Fruit fly (Drosophila melanogaster) Kc167 (cell line): Measurements from ENCODE around the gene CG44001.

Experiments used
- Myc ChIP-seq: fragments of >200 bp; optimal IDR thresholded peaks from 2 replicates; lab custom pipeline; 2017; ENCODE audit warnings: missing external identifiers
- Sin3A ChIP-seq: fragments of >200 bp; optimal IDR thresholded peaks from 2 replicates; lab custom pipeline; 2018; ENCODE audit warnings: missing external identifiers
- h ChIP-seq: fragments of >200 bp; optimal IDR thresholded peaks from 3 replicates; lab custom pipeline; 2018; ENCODE audit warnings: missing external identifiers
- insv ChIP-seq: fragments of >200 bp; optimal IDR thresholded peaks from 3 replicates; lab custom pipeline; 2018; ENCODE audit warnings: missing external identifiers
- psq ChIP-seq: fragments of >200 bp; optimal IDR thresholded peaks from 2 replicates; lab custom pipeline; 2017; ENCODE audit warnings: missing external identifiers
- ttk ChIP-seq: sonication (Bioruptor generic); optimal IDR thresholded peaks from 2 replicates; lab custom pipeline; 2017; ENCODE audit warnings: missing external identifiers

Gene CG44001

dm6 chr2L:5042076-5042475 is 994 bp upstream of the CG44001 start:
- TF ChIP-seq Myc (lab: Kevin White, UChicago) (no peak), psq (lab: Kevin White, UChicago) (no peak), Sin3A (lab: Kevin White, UChicago) (no peak), ttk (lab: Kevin White, UChicago) (no peak), insv (lab: Kevin White, UChicago) (no peak)

- no peak for TF ChIP-seq h (lab: Kevin White, UChicago)
- TF ChIP-seq psq (lab: Kevin White, UChicago), result no peak
- TF ChIP-seq Sin3A (lab: Kevin White, UChicago), result no peak
- TF ChIP-seq insv (lab: Kevin White, UChicago), result no peak
- no peak for TF ChIP-seq Myc (lab: Kevin White, UChicago)
- no peak for TF ChIP-seq ttk (lab: Kevin White, UChicago)
Observed at dm6 chr2L:5043495-5044146, 551 bp downstream of the CG44001 start.

dm6 chr2L:5044361-5044891 is 1.4 kb downstream of the CG44001 start, which contains the start of gene CG31650:
CG31650 (minus strand) TSS chr2L:5044712.
- TF ChIP-seq psq (lab: Kevin White, UChicago) (no peak), h (lab: Kevin White, UChicago) (no peak), Myc (lab: Kevin White, UChicago) (no peak), insv (lab: Kevin White, UChicago) (no peak), ttk (lab: Kevin White, UChicago) (no peak), Sin3A (lab: Kevin White, UChicago) (no peak)

dm6 chr2L:5044892-5045619 is 2.0 kb downstream of the CG44001 start:
- TF ChIP-seq Sin3A (lab: Kevin White, UChicago) (no peak), ttk (lab: Kevin White, UChicago) (no peak), Myc (lab: Kevin White, UChicago) (no peak), psq (lab: Kevin White, UChicago) (no peak), h (lab: Kevin White, UChicago) (no peak), insv (lab: Kevin White, UChicago) (no peak)

dm6 chr2L:5046261-5046660 is 3.2 kb downstream of the CG44001 start:
- TF ChIP-seq insv (lab: Kevin White, UChicago) (no peak), psq (lab: Kevin White, UChicago) (no peak), ttk (lab: Kevin White, UChicago) (no peak), Sin3A (lab: Kevin White, UChicago) (no peak), Myc (lab: Kevin White, UChicago) (no peak), h (lab: Kevin White, UChicago) (no peak)

dm6 chr2L:5049974-5050373 is 6.9 kb downstream of the CG44001 start:
- no peak for TF ChIP-seq insv (lab: Kevin White, UChicago)
- no peak for TF ChIP-seq h (lab: Kevin White, UChicago)
- no peak for TF ChIP-seq Myc (lab: Kevin White, UChicago)
- no peak for TF ChIP-seq psq (lab: Kevin White, UChicago)
- no peak for TF ChIP-seq Sin3A (lab: Kevin White, UChicago)
- no peak for TF ChIP-seq ttk (lab: Kevin White, UChicago)

- TF ChIP-seq h (lab: Kevin White, UChicago) (no peak), psq (lab: Kevin White, UChicago) (no peak), Sin3A (lab: Kevin White, UChicago) (no peak), Myc (lab: Kevin White, UChicago) (no peak), insv (lab: Kevin White, UChicago) (no peak), ttk (lab: Kevin White, UChicago) (no peak)
Observed at dm6 chr2L:5050825-5051224, 7.8 kb downstream of the CG44001 start, which contains the start of gene CG9121. CG9121 (minus strand) TSS chr2L:5051062.

- TF ChIP-seq ttk (lab: Kevin White, UChicago) (no peak), Myc (lab: Kevin White, UChicago) (no peak), Sin3A (lab: Kevin White, UChicago) (no peak), h (lab: Kevin White, UChicago) (no peak), psq (lab: Kevin White, UChicago) (no peak), insv (lab: Kevin White, UChicago) (no peak)
Observed at dm6 chr2L:5052367-5052914, 9.4 kb downstream of the CG44001 start, which contains the start of gene senju. senju (plus strand) TSS chr2L:5052843.

- TF ChIP-seq Sin3A (lab: Kevin White, UChicago) (no peak), Myc (lab: Kevin White, UChicago) (no peak), insv (lab: Kevin White, UChicago) (no peak), h (lab: Kevin White, UChicago) (no peak), ttk (lab: Kevin White, UChicago) (no peak), psq (lab: Kevin White, UChicago) (no peak)
Observed at dm6 chr2L:5052994-5053393, 9.9 kb downstream of the CG44001 start, which contains the start of gene eIF3h. eIF3h (minus strand) TSS chr2L:5053094.

- TF ChIP-seq psq (lab: Kevin White, UChicago), result no peak
Observed at dm6 chr2L:5054953-5055352, 11.9 kb downstream of the CG44001 start, which contains the start of the genes CG14036 and His3.3A. CG14036 (minus strand) TSS chr2L:5055016. His3.3A (plus strand) TSS chr2L:5055058.

- TF ChIP-seq insv (lab: Kevin White, UChicago), result no peak
- no peak for TF ChIP-seq Sin3A (lab: Kevin White, UChicago)
- TF ChIP-seq h (lab: Kevin White, UChicago), result no peak
- no peak for TF ChIP-seq Myc (lab: Kevin White, UChicago)
- TF ChIP-seq psq (lab: Kevin White, UChicago), result no peak
- no peak for TF ChIP-seq ttk (lab: Kevin White, UChicago)
Observed at dm6 chr2L:5055528-5055927, 12.5 kb downstream of the CG44001 start.
